Fruit fly (Drosophila melanogaster): ENCODE measurements around the gene knrl.

DNA sequence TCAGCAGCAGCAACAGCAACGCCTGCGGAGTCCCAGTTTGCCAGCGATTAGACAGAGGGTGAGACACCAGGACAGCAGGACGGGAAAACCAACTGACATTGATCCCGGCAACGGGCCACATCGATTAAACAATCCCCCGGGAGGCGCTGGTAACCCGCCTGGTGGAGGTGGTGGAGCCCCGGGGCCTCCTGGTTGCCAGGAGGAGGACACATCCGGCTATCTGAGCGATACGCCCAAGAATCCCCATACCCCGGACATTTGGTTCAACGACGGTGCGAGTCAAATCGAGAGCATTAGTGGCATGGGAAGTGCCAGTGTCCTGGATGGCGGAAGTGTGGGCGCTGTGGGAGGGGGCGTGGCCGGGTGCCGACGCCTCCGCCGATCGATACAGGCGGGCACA lies 17.4 kb upstream of the knrl start:
- TF ChIP-seq CG14014 (GFP tag; IDR thresholded peaks at IDR 0.05) = no peak
- TF ChIP-seq Drgx (GFP tag; IDR thresholded peaks at IDR 0.05) = no peak
- no peak for TF ChIP-seq crp (GFP tag; optimal IDR thresholded peaks at IDR 0.05)
- no peak for TF ChIP-seq CG14710 (tag; optimal IDR thresholded peaks at IDR 0.05)

All from whole organism, embryonic.